Fruit fly (Drosophila melanogaster) S2 (cell line): ENCODE measurements around the gene CG13039.

Experiments used
- CG8478 ChIP-seq: fragments of >200 bp; optimal IDR thresholded peaks from 2 replicates; lab custom pipeline; 2018
- CTCF ChIP-seq, 2 experiments: fragments of >200 bp; optimal IDR thresholded peaks; 2 replicates each; lab custom pipeline; 2018

dm6 chr3L:16338703-16339102, 12.1 kb upstream of the CG13039 start, which contains the start of gene CG4998:
- TF ChIP-seq CG8478: no peak
- no peak for TF ChIP-seq CTCF (optimal IDR thresholded peaks at IDR 0.05; lab: Kevin White, UChicago)
